Fruit fly (Drosophila melanogaster) whole organism, wandering third instar larva: ENCODE data around the gene SrpRalpha.

ENCODE experiments used
- Abd-B ChIP-seq: fragments of >200 bp; optimal IDR thresholded peaks from 2 replicates; lab custom pipeline; 2017; ENCODE audit warnings: missing biosample characterization, missing genetic modification characterization
- CG32264 ChIP-seq: fragments of 200-800 bp; sonication (Bioruptor generic); optimal IDR thresholded peaks from 2 replicates; lab custom pipeline; 2016; ENCODE audit warnings: missing biosample characterization, missing genetic modification characterization
- Dfd ChIP-seq: fragments of >200 bp; optimal IDR thresholded peaks from 2 replicates; lab custom pipeline; 2017; ENCODE audit warnings: missing biosample characterization, missing genetic modification characterization
- Dif ChIP-seq: fragments of 200-275, 200-300 bp; sonication (Bioruptor generic); optimal IDR thresholded peaks from 2 replicates; lab custom pipeline; 2018; ENCODE audit warnings: missing biosample characterization, missing genetic modification characterization; ENCODE audit not compliant: partially characterized antibody
- HLH106 ChIP-seq: fragments of 200-800 bp; optimal IDR thresholded peaks from 3 replicates; lab custom pipeline; 2019; ENCODE audit warnings: missing biosample characterization, mild to moderate bottlenecking, missing genetic modification characterization, moderate library complexity
- Hnf4 ChIP-seq: fragments of 200-800 bp; sonication (Bioruptor generic); optimal IDR thresholded peaks from 2 replicates; lab custom pipeline; 2016; ENCODE audit warnings: missing biosample characterization, mild to moderate bottlenecking, missing genetic modification characterization
- Hr83 ChIP-seq: fragments of 200-300 bp; sonication (Bioruptor generic); optimal IDR thresholded peaks from 2 replicates; lab custom pipeline; 2016; ENCODE audit warnings: missing biosample characterization, mild to moderate bottlenecking, missing genetic modification characterization, moderate library complexity; ENCODE audit not compliant: poor library complexity, severe bottlenecking
- OdsH ChIP-seq: fragments of 200-800 bp; sonication (Bioruptor generic); optimal IDR thresholded peaks from 2 replicates; lab custom pipeline; 2016; ENCODE audit warnings: missing biosample characterization, mild to moderate bottlenecking, missing genetic modification characterization
- Vsx2 ChIP-seq: fragments of 200-300, 225-300 bp; sonication (Bioruptor generic); optimal IDR thresholded peaks from 2 replicates; lab custom pipeline; 2018; ENCODE audit warnings: missing biosample characterization, missing genetic modification characterization; ENCODE audit not compliant: partially characterized antibody
- br ChIP-seq: fragments of 200-800 bp; sonication (Bioruptor generic); optimal IDR thresholded peaks from 2 replicates; lab custom pipeline; 2016; ENCODE audit warnings: missing biosample characterization, missing genetic modification characterization
- brk ChIP-seq: fragments of 200-800 bp; sonication (Bioruptor generic); optimal IDR thresholded peaks from 2 replicates; lab custom pipeline; 2016; ENCODE audit warnings: missing biosample characterization, mild to moderate bottlenecking, missing genetic modification characterization
- dl ChIP-seq, 2 experiments: fragments of 175-275, 200-275 bp in 1 of 2; fragments of 200-275 bp in 1 of 2; sonication (Bioruptor generic); optimal IDR thresholded peaks; lab custom pipeline; 2018; ENCODE audit warnings: mild to moderate bottlenecking in 2 of 2, missing biosample characterization in 2 of 2, missing genetic modification characterization in 2 of 2, moderate library complexity in 2 of 2; ENCODE audit not compliant: partially characterized antibody in 2 of 2, insufficient read depth in 1 of 2
- dmrt93B ChIP-seq: fragments of 200-800 bp; sonication (Bioruptor generic); optimal IDR thresholded peaks from 2 replicates; lab custom pipeline; 2018; ENCODE audit warnings: missing biosample characterization, mild to moderate bottlenecking, missing genetic modification characterization
- dsf ChIP-seq: sonication (Bioruptor generic); optimal IDR thresholded peaks from 2 replicates; lab custom pipeline; 2016; ENCODE audit warnings: missing biosample characterization, missing genetic modification characterization, borderline replicate concordance
- ey ChIP-seq: fragments of 200-800 bp; sonication (Bioruptor generic); optimal IDR thresholded peaks from 2 replicates; lab custom pipeline; 2016; ENCODE audit warnings: missing biosample characterization, missing genetic modification characterization
- foxo ChIP-seq, 2 experiments: fragments of 200-800 bp; sonication (Bioruptor generic); optimal IDR thresholded peaks; 2 replicates in 1 of 2; 3 replicates in 1 of 2; lab custom pipeline; 2016 to 2017; ENCODE audit warnings: missing biosample characterization in 2 of 2, missing genetic modification characterization in 2 of 2
- h ChIP-seq: fragments of 200-800 bp; sonication (Bioruptor generic); optimal IDR thresholded peaks from 3 replicates; lab custom pipeline; 2016; ENCODE audit warnings: missing biosample characterization, mild to moderate bottlenecking, missing genetic modification characterization
- jim ChIP-seq: fragments of 175-275, 200-325 bp; sonication (Bioruptor generic); optimal IDR thresholded peaks from 2 replicates; lab custom pipeline; 2016; ENCODE audit warnings: missing biosample characterization, mild to moderate bottlenecking, missing genetic modification characterization
- lola ChIP-seq: fragments of >200 bp; optimal IDR thresholded peaks from 2 replicates; lab custom pipeline; 2017; ENCODE audit warnings: missing biosample characterization, missing genetic modification characterization
- pan ChIP-seq: fragments of >200 bp; optimal IDR thresholded peaks from 2 replicates; lab custom pipeline; 2017
- psq ChIP-seq: fragments of 200-800 bp; sonication (Bioruptor generic); optimal IDR thresholded peaks from 3 replicates; lab custom pipeline; 2017; ENCODE audit warnings: missing biosample characterization, mild to moderate bottlenecking, missing genetic modification characterization, moderate library complexity
- rgr ChIP-seq: fragments of 200-800 bp; sonication (Bioruptor generic); optimal IDR thresholded peaks from 3 replicates; lab custom pipeline; 2016; ENCODE audit warnings: missing biosample characterization, mild to moderate bottlenecking, missing genetic modification characterization
- sage ChIP-seq: fragments of 200-800 bp; sonication (Bioruptor generic); optimal IDR thresholded peaks from 2 replicates; lab custom pipeline; 2016; ENCODE audit warnings: missing biosample characterization, mild to moderate bottlenecking, missing genetic modification characterization
- sv ChIP-seq: fragments of 200-800 bp; sonication (Bioruptor generic); optimal IDR thresholded peaks from 3 replicates; lab custom pipeline; 2016; ENCODE audit warnings: missing biosample characterization, missing genetic modification characterization
- tai ChIP-seq: sonication (Bioruptor generic); optimal IDR thresholded peaks from 2 replicates; lab custom pipeline; 2016; ENCODE audit warnings: missing biosample characterization, missing genetic modification characterization

SrpRalpha gene

dm6 chrX:11128828-11129227 is at the start of gene SrpRalpha:
Gene SrpRalpha, minus strand, starts transcription at chrX:11129087.
- peak; percentile 0 for TF ChIP-seq h (GFP tag; lab: Kevin White, UChicago)
- TF ChIP-seq rgr (GFP tag; lab: Kevin White, UChicago), result peak; percentile 37
- TF ChIP-seq pan, result no peak
- TF ChIP-seq brk (GFP tag; lab: Kevin White, UChicago), result no peak

DNA sequence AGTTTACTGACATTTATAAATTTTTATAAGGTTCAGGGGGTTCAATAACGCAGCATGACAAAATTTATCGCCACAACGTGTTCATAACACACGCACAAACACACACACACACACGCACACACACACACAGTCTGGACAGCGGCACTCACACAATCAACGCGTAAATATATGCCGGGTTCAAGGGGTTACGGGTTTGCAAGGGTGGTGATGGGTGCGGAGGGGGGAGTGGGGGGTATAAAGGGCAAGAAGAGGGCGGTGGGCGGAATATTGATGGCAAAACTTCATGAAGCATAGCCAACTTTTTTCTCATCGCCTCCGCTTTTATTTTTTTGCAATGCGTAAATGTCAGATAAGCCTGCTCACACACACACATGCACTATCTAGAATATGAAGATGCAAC is 47.2 kb upstream of the SrpRalpha start:
- TF ChIP-seq Abd-B (GFP tag; lab: Kevin White, UChicago) (no peak), br (GFP tag; lab: Kevin White, UChicago) (no peak), Dfd (GFP tag; lab: Kevin White, UChicago) (peak; percentile 74), brk (GFP tag; lab: Kevin White, UChicago) (no peak)
- TF ChIP-seq, all 38 proteins: peak for 1

- TF ChIP-seq br (GFP tag; lab: Kevin White, UChicago) (no peak), dsf (GFP tag; lab: Kevin White, UChicago) (no peak), sv (GFP tag; lab: Kevin White, UChicago) (no peak)
These were observed 41.7 kb upstream of the SrpRalpha start, which contains the start of gene CG1394 for dm6 chrX:11170578-11170977. Gene CG1394, minus strand, starts transcription at chrX:11170678.

DNA sequence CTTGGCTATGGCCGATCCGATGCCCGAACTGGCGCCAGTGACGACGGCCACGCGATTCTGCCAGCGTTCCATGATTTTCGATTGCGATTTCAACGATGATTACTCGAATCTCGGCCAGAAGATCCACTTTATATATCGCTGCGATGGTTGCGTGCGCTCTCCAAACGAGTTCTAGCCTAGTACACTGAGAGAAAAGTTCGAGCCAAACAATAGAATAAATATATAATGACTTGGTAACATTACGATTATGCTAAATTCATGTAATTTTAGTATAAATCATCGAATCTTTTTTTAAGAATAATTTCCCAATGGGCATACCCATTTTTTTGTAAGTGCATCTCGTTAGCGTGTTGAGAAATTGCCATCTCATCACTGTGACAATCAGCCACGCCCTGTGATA is 40.1 kb upstream of the SrpRalpha start, which contains the start of gene Antdh:
TSS of gene Antdh (minus strand) at position 101 of the 400 bp plus-strand sequence.
- TF ChIP-seq sv (GFP tag; lab: Kevin White, UChicago) (no peak), lola (no peak), CG32264 (no peak), dmrt93B (GFP tag; lab: Kevin White, UChicago) (no peak), psq (no peak)
- TF ChIP-seq, all 38 proteins: peak for 0

dm6 chrX:11159710-11160446 is 31.0 kb upstream of the SrpRalpha start, which contains the start of gene CG32668:
Gene CG32668, minus strand, starts transcription at chrX:11159760.
- TF ChIP-seq brk (GFP tag; lab: Kevin White, UChicago), result no peak
- TF ChIP-seq dmrt93B (GFP tag; lab: Kevin White, UChicago), result no peak
- TF ChIP-seq Hnf4 (GFP tag; lab: Kevin White, UChicago), result no peak
- no peak for TF ChIP-seq ey (GFP tag; lab: Kevin White, UChicago)
- TF ChIP-seq, all 38 proteins: peak for 0

dm6 chrX:11155808-11156589 is 27.1 kb upstream of the SrpRalpha start:
- TF ChIP-seq jim (GFP tag; lab: Kevin White, UChicago) (no peak), Abd-B (GFP tag; lab: Kevin White, UChicago) (no peak), brk (GFP tag; lab: Kevin White, UChicago) (no peak), foxo (GFP tag; optimal IDR thresholded peaks at IDR 0.05; lab: Kevin White, UChicago) (peak in 1 of 2 experiments; percentile 24), sage (GFP tag; lab: Kevin White, UChicago) (no peak), tai (GFP tag; lab: Kevin White, UChicago) (no peak), dl (GFP tag; optimal IDR thresholded peaks at IDR 0.05; lab: Kevin White, UChicago; ENCODE audit: insufficient read depth in 1 of 2, partially characterized antibody in 2 of 2) (no peak), psq (peak; percentile 16), br (GFP tag; lab: Kevin White, UChicago) (no peak), rgr (GFP tag; lab: Kevin White, UChicago) (no peak), HLH106 (tag; lab: Kevin White, UChicago) (no peak), dmrt93B (GFP tag; lab: Kevin White, UChicago) (no peak)

- TF ChIP-seq rgr (GFP tag; lab: Kevin White, UChicago), result peak; percentile 30
- TF ChIP-seq pan, result no peak
- TF ChIP-seq HLH106 (tag; lab: Kevin White, UChicago), result no peak
- TF ChIP-seq Hr83 (GFP tag; lab: Kevin White, UChicago), result peak; percentile 50
- TF ChIP-seq jim (GFP tag; lab: Kevin White, UChicago), result no peak
- TF ChIP-seq psq, result peak; percentile 98
- TF ChIP-seq OdsH (GFP tag; lab: Kevin White, UChicago), result peak; percentile 8
- TF ChIP-seq Vsx2 (GFP tag; lab: Kevin White, UChicago), result no peak
- peak; percentile 60 for TF ChIP-seq Dif (GFP tag; lab: Kevin White, UChicago)
- TF ChIP-seq Hnf4 (GFP tag; lab: Kevin White, UChicago), result no peak
- TF ChIP-seq dl (GFP tag; optimal IDR thresholded peaks at IDR 0.05; lab: Kevin White, UChicago; ENCODE audit: insufficient read depth in 1 of 2, partially characterized antibody in 2 of 2), result peak; percentile 58 to 86
- TF ChIP-seq, all 38 proteins: peak for 6
These were observed 25.8 kb upstream of the SrpRalpha start for dm6 chrX:11154511-11155197.
